Worm (Caenorhabditis elegans) whole organism, L4 larva: ENCODE data around the gene ceeh-2.

Experiments
- F10B5.3 ChIP-seq: sonication (generic microtip); optimal IDR thresholded peaks from 2 replicates; lab custom pipeline; 2016; ENCODE audit warnings: mild to moderate bottlenecking, missing genetic modification characterization, missing compliant biosample characterization
- F26F4.8 ChIP-seq: fragments of 200-800 bp; sonication (Bioruptor generic); conservative IDR thresholded peaks from 2 replicates; pipeline ENCODE4 v1.3.6; 2022; ENCODE audit warnings: missing genetic modification characterization, missing compliant biosample characterization
- F37D6.2 ChIP-seq: sonication (generic microtip); optimal IDR thresholded peaks from 2 replicates; lab custom pipeline; 2016; ENCODE audit warnings: mild to moderate bottlenecking, missing genetic modification characterization, missing compliant biosample characterization
- R02D3.7 ChIP-seq: fragments of 150-350 bp; sonication (generic microtip); optimal IDR thresholded peaks from 3 replicates; lab custom pipeline; 2014; ENCODE audit warnings: missing biosample characterization, missing genetic modification characterization
- T26A8.4 ChIP-seq: fragments of 200-800 bp; sonication (Bioruptor generic); IDR thresholded peaks from 2 replicates; pipeline ENCODE4 v1.3.6; 2022; ENCODE audit warnings: missing genetic modification characterization, missing compliant biosample characterization
- Y105C5A.15 ChIP-seq: fragments of 200-800 bp; sonication (Bioruptor generic); IDR thresholded peaks from 2 replicates; pipeline ENCODE4 v1.3.6; 2022; ENCODE audit warnings: missing genetic modification characterization, missing compliant biosample characterization
- aly-2 ChIP-seq: sonication (generic microtip); optimal IDR thresholded peaks from 2 replicates; lab custom pipeline; 2018; ENCODE audit warnings: missing biosample characterization, missing genetic modification characterization
- arid-1 ChIP-seq: fragments of 200-800 bp; sonication (Bioruptor generic); conservative IDR thresholded peaks from 2 replicates; pipeline ENCODE4 v1.3.6; 2022; ENCODE audit warnings: missing genetic modification reagents, missing genetic modification characterization, missing compliant biosample characterization
- attf-4 ChIP-seq: sonication (generic microtip); optimal IDR thresholded peaks from 3 replicates; lab custom pipeline; 2017; ENCODE audit warnings: missing biosample characterization, missing genetic modification characterization
- ceh-20 ChIP-seq: fragments of 200-800 bp; sonication (Bioruptor generic); IDR thresholded peaks from 2 replicates; pipeline ENCODE4 v1.3.6; 2022; ENCODE audit warnings: missing genetic modification reagents, missing genetic modification characterization, missing compliant biosample characterization
- ceh-28 ChIP-seq: fragments of 150-350 bp; optimal IDR thresholded peaks from 2 replicates; lab custom pipeline; 2014; ENCODE audit warnings: missing biosample characterization, missing genetic modification reagents, missing genetic modification characterization
- ceh-32 ChIP-seq: sonication (generic microtip); optimal IDR thresholded peaks from 2 replicates; lab custom pipeline; 2016; ENCODE audit warnings: mild to moderate bottlenecking, missing genetic modification characterization, missing compliant biosample characterization; ENCODE audit not compliant: poor library complexity
- ceh-62 ChIP-seq: sonication (generic microtip); optimal IDR thresholded peaks from 2 replicates; lab custom pipeline; 2017; ENCODE audit warnings: missing biosample characterization, missing genetic modification characterization
- ceh-82 ChIP-seq: sonication (generic microtip); optimal IDR thresholded peaks from 2 replicates; lab custom pipeline; 2017; ENCODE audit warnings: missing biosample characterization, missing genetic modification characterization
- ces-1 ChIP-seq: fragments of 150-350 bp; sonication (generic microtip); optimal IDR thresholded peaks from 4 replicates; lab custom pipeline; 2014; ENCODE audit warnings: missing biosample characterization, missing genetic modification reagents, missing genetic modification characterization
- ctbp-1 ChIP-seq: fragments of 200-800 bp; sonication (Bioruptor generic); IDR thresholded peaks from 2 replicates; pipeline ENCODE4 v1.3.6; 2022; ENCODE audit warnings: missing genetic modification reagents, missing genetic modification characterization, missing compliant biosample characterization
- daf-8 ChIP-seq: fragments of 200-800 bp; sonication (Bioruptor generic); IDR thresholded peaks from 2 replicates; pipeline ENCODE4 v1.3.6; 2022; ENCODE audit warnings: missing genetic modification characterization, missing compliant biosample characterization
- dmd-6 ChIP-seq: fragments of 200-800 bp; sonication (Bioruptor generic); IDR thresholded peaks from 2 replicates; pipeline ENCODE4 v1.3.6; 2022; ENCODE audit warnings: missing genetic modification reagents, missing genetic modification characterization, missing compliant biosample characterization
- dmd-9 ChIP-seq: fragments of 200-800 bp; sonication (Bioruptor generic); IDR thresholded peaks from 2 replicates; pipeline ENCODE4 v1.3.6; 2022; ENCODE audit warnings: missing genetic modification reagents, missing genetic modification characterization, missing compliant biosample characterization
- egl-27 ChIP-seq: sonication (generic microtip); optimal IDR thresholded peaks from 3 replicates; lab custom pipeline; 2017; ENCODE audit warnings: missing biosample characterization, missing genetic modification reagents, missing genetic modification characterization
- fkh-10 ChIP-seq: fragments of 150-350 bp; optimal IDR thresholded peaks from 2 replicates; lab custom pipeline; 2014; ENCODE audit warnings: missing biosample characterization, missing genetic modification reagents, missing genetic modification characterization
- gei-8 ChIP-seq: fragments of 200-800 bp; sonication (Bioruptor generic); optimal IDR thresholded peaks from 2 replicates; lab custom pipeline; 2018; ENCODE audit warnings: mild to moderate bottlenecking, missing genetic modification characterization, missing compliant biosample characterization
- hif-1 ChIP-seq, 2 experiments: sonication (generic microtip); optimal IDR thresholded peaks; 2 replicates each; lab custom pipeline; 2016 to 2017; ENCODE audit warnings: missing compliant biosample characterization in 2 of 2, missing genetic modification characterization in 2 of 2, missing genetic modification reagents in 2 of 2, missing genotype in 2 of 2, mild to moderate bottlenecking in 1 of 2
- hlh-11 ChIP-seq: fragments of 200-800 bp; sonication (Bioruptor generic); optimal IDR thresholded peaks from 2 replicates; lab custom pipeline; 2018; ENCODE audit warnings: mild to moderate bottlenecking, missing genetic modification characterization, missing compliant biosample characterization
- hmg-1.1 ChIP-seq: fragments of 200-800 bp; sonication (Bioruptor generic); IDR thresholded peaks from 2 replicates; pipeline ENCODE4 v1.3.6; 2022; ENCODE audit warnings: missing genetic modification reagents, missing genetic modification characterization, missing compliant biosample characterization
- jun-1 ChIP-seq: fragments of 150-350 bp; optimal IDR thresholded peaks from 2 replicates; lab custom pipeline; 2014; ENCODE audit warnings: missing biosample characterization, missing genetic modification reagents, missing genetic modification characterization
- lin-1 ChIP-seq: fragments of 200-800 bp; sonication (Bioruptor generic); IDR thresholded peaks from 2 replicates; pipeline ENCODE4 v1.3.6; 2022; ENCODE audit warnings: missing genetic modification reagents, missing genetic modification characterization, missing compliant biosample characterization
- lin-38 ChIP-seq: fragments of 200-800 bp; sonication (Bioruptor generic); IDR thresholded peaks from 2 replicates; pipeline ENCODE4 v1.3.6; 2022; ENCODE audit warnings: missing genetic modification reagents, missing genetic modification characterization, missing compliant biosample characterization
- lin-39 ChIP-seq: fragments of 150-350 bp; optimal IDR thresholded peaks from 2 replicates; lab custom pipeline; 2014; ENCODE audit warnings: missing biosample characterization, missing genetic modification reagents, missing genetic modification characterization
- lir-3 ChIP-seq: sonication (generic microtip); optimal IDR thresholded peaks from 2 replicates; lab custom pipeline; 2016; ENCODE audit warnings: mild to moderate bottlenecking, missing genetic modification characterization, missing compliant biosample characterization
- madf-9 ChIP-seq: fragments of 200-800 bp; sonication (Bioruptor generic); conservative IDR thresholded peaks from 2 replicates; pipeline ENCODE4 v1.3.6; 2022; ENCODE audit warnings: missing genetic modification reagents, missing genetic modification characterization, missing compliant biosample characterization
- mdl-1 ChIP-seq, 2 experiments: fragments of 150-350 bp in 1 of 2; sonication (generic microtip) in 1 of 2; optimal IDR thresholded peaks; 2 replicates each; lab custom pipeline; 2014 to 2017; ENCODE audit warnings: missing biosample characterization in 2 of 2, missing genetic modification characterization in 2 of 2
- mep-1 ChIP-seq: fragments of 150-350 bp; sonication (generic microtip); optimal IDR thresholded peaks from 3 replicates; lab custom pipeline; 2014; ENCODE audit warnings: missing biosample characterization, missing genetic modification characterization
- mxl-2 ChIP-seq: fragments of 200-800 bp; sonication (Bioruptor generic); conservative IDR thresholded peaks from 2 replicates; pipeline ENCODE4 v1.3.6; 2022; ENCODE audit warnings: missing genetic modification reagents, missing genetic modification characterization, missing compliant biosample characterization
- nhr-237 ChIP-seq: sonication (generic microtip); optimal IDR thresholded peaks from 2 replicates; lab custom pipeline; 2017; ENCODE audit warnings: missing biosample characterization, missing genetic modification characterization
- nhr-41 ChIP-seq: fragments of 200-800 bp; sonication (Bioruptor generic); IDR thresholded peaks from 2 replicates; pipeline ENCODE4 v1.3.6; 2022; ENCODE audit warnings: missing genetic modification reagents, missing genetic modification characterization, missing compliant biosample characterization
- nhr-6 ChIP-seq: fragments of 150-350 bp; optimal IDR thresholded peaks from 2 replicates; lab custom pipeline; 2014; ENCODE audit warnings: missing biosample characterization, missing genetic modification characterization
- nhr-77 ChIP-seq: fragments of 150-350 bp; optimal IDR thresholded peaks from 2 replicates; lab custom pipeline; 2014; ENCODE audit warnings: missing biosample characterization, missing genetic modification characterization
- pha-4 ChIP-seq, 2 experiments: fragments of 150-350 bp in 1 of 2; fragments of 200-800 bp in 1 of 2; sonication (Bioruptor generic) in 1 of 2; IDR thresholded peaks in 1 of 2; optimal IDR thresholded peaks in 1 of 2; 2 replicates each; pipeline versions ENCODE4 v1.3.6 to Lab custom; 2014 to 2022; ENCODE audit warnings: missing genetic modification characterization in 2 of 2, missing genetic modification reagents in 2 of 2, missing biosample characterization in 1 of 2, missing compliant biosample characterization in 1 of 2
- pqm-1 ChIP-seq: sonication (generic microtip); optimal IDR thresholded peaks from 2 replicates; lab custom pipeline; 2017; ENCODE audit warnings: missing biosample characterization, missing genetic modification characterization
- saeg-2 ChIP-seq: fragments of 200-800 bp; sonication (Bioruptor generic); IDR thresholded peaks from 2 replicates; pipeline ENCODE4 v1.3.6; 2022; ENCODE audit warnings: missing genetic modification reagents, missing genetic modification characterization, missing compliant biosample characterization
- skn-1 ChIP-seq: fragments of 150-350 bp; optimal IDR thresholded peaks from 2 replicates; lab custom pipeline; 2014; ENCODE audit warnings: missing biosample characterization, missing genetic modification characterization
- snpc-4 ChIP-seq: fragments of 150-350 bp; optimal IDR thresholded peaks from 2 replicates; lab custom pipeline; 2014; ENCODE audit warnings: missing biosample characterization, missing genetic modification characterization
- tag-97 ChIP-seq: fragments of 200-800 bp; sonication (Bioruptor generic); IDR thresholded peaks from 2 replicates; pipeline ENCODE4 v1.3.6; 2022; ENCODE audit warnings: missing genetic modification characterization, missing compliant biosample characterization
- unc-130 ChIP-seq: sonication (generic microtip); optimal IDR thresholded peaks from 2 replicates; lab custom pipeline; 2016; ENCODE audit warnings: missing genetic modification reagents, missing genetic modification characterization, missing compliant biosample characterization
- unc-62 ChIP-seq, 3 experiments: fragments of 150-350 bp in 1 of 3; sonication (generic microtip); optimal IDR thresholded peaks in 2 of 3; peaks in 1 of 3; 1 replicate in 1 of 3; 2 replicates in 2 of 3; lab custom pipeline; 2014 to 2017; ENCODE audit warnings: missing biosample characterization in 3 of 3, missing genetic modification characterization in 3 of 3, missing genetic modification reagents in 3 of 3, missing genotype in 1 of 3
- vab-7 ChIP-seq: fragments of 200-800 bp; sonication (Bioruptor generic); IDR thresholded peaks from 2 replicates; pipeline ENCODE4 v1.3.6; 2022; ENCODE audit warnings: missing genetic modification reagents, missing genetic modification characterization, missing compliant biosample characterization
- zfp-2 ChIP-seq: sonication (generic microtip); optimal IDR thresholded peaks from 2 replicates; lab custom pipeline; 2016; ENCODE audit warnings: mild to moderate bottlenecking, missing genetic modification characterization, missing compliant biosample characterization
- zfp-3 ChIP-seq: fragments of 200-800 bp; sonication (Bioruptor generic); conservative IDR thresholded peaks from 2 replicates; pipeline ENCODE4 v1.3.6; 2022; ENCODE audit warnings: missing genetic modification reagents, missing genetic modification characterization, missing compliant biosample characterization
- ztf-11 ChIP-seq: fragments of 150-350 bp; optimal IDR thresholded peaks from 2 replicates; lab custom pipeline; 2014; ENCODE audit warnings: missing biosample characterization, missing genetic modification characterization
- ztf-7 ChIP-seq: fragments of 150-350 bp; optimal IDR thresholded peaks from 2 replicates; lab custom pipeline; 2014; ENCODE audit warnings: missing biosample characterization, missing genetic modification characterization

ceeh-2 gene

DNA sequence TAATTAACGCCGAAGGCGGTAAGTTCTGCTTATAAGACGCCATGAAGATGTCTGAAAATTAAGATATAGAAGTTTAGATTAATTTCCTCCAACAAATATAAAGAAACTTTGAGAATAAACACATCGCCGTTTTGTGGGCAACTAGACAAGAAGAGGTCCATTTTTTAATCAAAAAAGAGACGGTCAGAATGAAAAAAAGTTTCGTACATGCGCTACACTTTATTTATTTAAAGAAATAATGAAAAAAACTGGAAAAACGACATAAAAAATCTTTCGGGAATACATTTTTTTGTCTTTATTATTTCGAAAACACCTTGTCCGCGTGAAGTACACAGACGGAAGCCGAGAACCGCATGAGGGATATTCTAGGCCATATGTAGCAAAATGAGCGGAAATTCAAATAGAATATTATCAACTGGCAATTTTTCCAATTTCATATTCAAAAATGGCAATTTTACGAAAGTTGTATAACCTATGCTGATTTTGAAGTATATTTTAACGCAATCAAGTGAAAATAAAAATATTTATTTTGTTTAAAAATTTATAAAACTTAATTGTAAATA lies 1.8 kb downstream of the ceeh-2 start, which contains the start of gene sluh-7 (continued):
- TF ChIP-seq mxl-2 (GFP tag; lab: Robert Waterston, UW) = no peak
- no peak for TF ChIP-seq aly-2 (tag; lab: Kevin White, UChicago)
- TF ChIP-seq lin-1 (GFP tag; lab: Robert Waterston, UW) = no peak
- peak in 1 of 2 experiments; percentile 88 for TF ChIP-seq hif-1 (tag; optimal IDR thresholded peaks at IDR 0.05; lab: Kevin White, UChicago)
- TF ChIP-seq ces-1 (GFP tag; lab: Kevin White, UChicago) = no peak
- TF ChIP-seq ceh-82 = no peak
- no peak for TF ChIP-seq snpc-4
- peak; percentile 75 for TF ChIP-seq madf-9 (GFP tag; lab: Robert Waterston, UW)
- no peak for TF ChIP-seq zfp-3
- 0 out of 2 replicates have a peak, but pooled peaks have one; percentile 12 for TF ChIP-seq hmg-1.1
- TF ChIP-seq ztf-11 (tag; lab: Kevin White, UChicago) = no peak
- no peak for TF ChIP-seq jun-1
- no peak for TF ChIP-seq vab-7 (GFP tag; lab: Robert Waterston, UW)
- no peak for TF ChIP-seq pha-4 (GFP tag; IDR thresholded peaks at IDR 0.05; lab: Robert Waterston, UW)
- no peak for TF ChIP-seq pha-4 (tag; optimal IDR thresholded peaks at IDR 0.05; lab: Kevin White, UChicago)
- no peak for TF ChIP-seq F26F4.8
- no peak for TF ChIP-seq skn-1 (tag; lab: Kevin White, UChicago)
- peak; percentile 86 for TF ChIP-seq nhr-6 (tag; lab: Kevin White, UChicago)
- TF ChIP-seq nhr-41 = no peak
- TF ChIP-seq tag-97 (GFP tag; lab: Robert Waterston, UW) = no peak
- no peak for TF ChIP-seq lir-3 (tag; lab: Kevin White, UChicago)
- TF ChIP-seq lin-38 (GFP tag; lab: Robert Waterston, UW) = peak; percentile 78
- no peak for TF ChIP-seq nhr-77 (tag; lab: Kevin White, UChicago)
- peak; percentile 82 for TF ChIP-seq dmd-9 (GFP tag; lab: Robert Waterston, UW)
- TF ChIP-seq fkh-10 (GFP tag; lab: Kevin White, UChicago) = no peak
- peak; percentile 95 for TF ChIP-seq unc-130
- TF ChIP-seq pqm-1 (tag; lab: Kevin White, UChicago) = no peak
- no peak for TF ChIP-seq R02D3.7
- TF ChIP-seq T26A8.4 (GFP tag; lab: Robert Waterston, UW) = no peak
- TF ChIP-seq nhr-237 (tag; lab: Kevin White, UChicago) = no peak
- peak; percentile 42 for TF ChIP-seq hlh-11 (tag; lab: Kevin White, UChicago)
- no peak for TF ChIP-seq gei-8
- no peak for TF ChIP-seq lin-39 (tag; lab: Kevin White, UChicago)
- TF ChIP-seq egl-27 (tag; lab: Kevin White, UChicago) = no peak
- TF ChIP-seq ctbp-1 (GFP tag; lab: Robert Waterston, UW) = no peak
- no peak for TF ChIP-seq ceh-32
- no peak for TF ChIP-seq ceh-28 (tag; lab: Kevin White, UChicago)
- no peak for TF ChIP-seq unc-62 (GFP tag; optimal IDR thresholded peaks at IDR 0.05 in 1 of 2; lab: Kevin White, UChicago)
- TF ChIP-seq unc-62 (tag; optimal IDR thresholded peaks at IDR 0.05; lab: Kevin White, UChicago) = no peak
- TF ChIP-seq arid-1 (GFP tag; lab: Robert Waterston, UW) = no peak
- TF ChIP-seq ztf-7 (tag; lab: Kevin White, UChicago) = no peak
- no peak for TF ChIP-seq attf-4 (tag; lab: Kevin White, UChicago)
- no peak for TF ChIP-seq mdl-1 (tag; optimal IDR thresholded peaks at IDR 0.05; lab: Kevin White, UChicago)
- TF ChIP-seq F10B5.3 = no peak
- no peak for TF ChIP-seq zfp-2 (tag; lab: Kevin White, UChicago)
- no peak; the same call in 1 of the 2 replicates for TF ChIP-seq ceh-20 (GFP tag; lab: Robert Waterston, UW)
- no peak for TF ChIP-seq daf-8
- TF ChIP-seq dmd-6 (GFP tag; lab: Robert Waterston, UW) = peak; percentile 56; the same call in 1 of the 2 replicates
- no peak for TF ChIP-seq ceh-62 (tag; lab: Kevin White, UChicago)
- no peak for TF ChIP-seq saeg-2
- TF ChIP-seq F37D6.2 (tag; lab: Kevin White, UChicago) = peak; percentile 55
- peak; percentile 70 for TF ChIP-seq mep-1 (tag; lab: Kevin White, UChicago)
- no peak for TF ChIP-seq Y105C5A.15 (GFP tag; lab: Robert Waterston, UW)
